Fruit fly (Drosophila melanogaster) whole organism, embryonic: ENCODE data around the gene CG43293.

Experiments
- BEAF-32 ChIP-seq: fragments of 200-800 bp; sonication (Bioruptor generic); optimal IDR thresholded peaks from 3 replicates; lab custom pipeline; 2017; ENCODE audit warnings: missing biosample characterization, missing genetic modification characterization, mild to moderate bottlenecking, moderate library complexity, missing genetic modification reagents
- Bteb2 ChIP-seq: fragments of 200-800 bp; sonication (Bioruptor generic); optimal IDR thresholded peaks from 2 replicates; lab custom pipeline; 2016; ENCODE audit warnings: missing biosample characterization, missing genetic modification characterization
- C15 ChIP-seq: fragments of 200-800 bp; sonication (Bioruptor generic); IDR thresholded peaks from 3 replicates; pipeline ENCODE4 v1.3.6; 2022; ENCODE audit warnings: missing biosample characterization, missing genetic modification characterization
- CG11093 ChIP-seq: fragments of 200-800 bp; sonication (Bioruptor generic); IDR thresholded peaks from 3 replicates; pipeline ENCODE4 v1.3.6; 2022; ENCODE audit warnings: missing biosample characterization, missing genetic modification characterization
- CG11695 ChIP-seq: fragments of 200-800 bp; sonication (Bioruptor generic); IDR thresholded peaks from 3 replicates; pipeline ENCODE4 v1.3.6; 2022; ENCODE audit warnings: missing biosample characterization, missing genetic modification characterization
- CG11696 ChIP-seq: fragments of 200-800 bp; sonication (Bioruptor generic); IDR thresholded peaks from 2 replicates; pipeline ENCODE4 v1.3.6; 2022; ENCODE audit warnings: missing biosample characterization, missing genetic modification characterization
- CG12659 ChIP-seq: fragments of 200-800 bp; sonication (Bioruptor generic); optimal IDR thresholded peaks from 3 replicates; lab custom pipeline; 2017; ENCODE audit warnings: mild to moderate bottlenecking, missing biosample characterization, missing genetic modification reagents, missing genetic modification characterization
- CG14050 ChIP-seq: fragments of 200-800 bp; sonication (Bioruptor generic); IDR thresholded peaks from 3 replicates; pipeline ENCODE4 v1.3.6; 2022; ENCODE audit warnings: missing biosample characterization, missing genetic modification characterization
- CG16813 ChIP-seq: fragments of 200-800 bp; sonication (Bioruptor generic); IDR thresholded peaks from 3 replicates; pipeline ENCODE4 v1.3.6; 2022; ENCODE audit warnings: missing biosample characterization, missing genetic modification characterization; ENCODE audit not compliant: partially characterized antibody
- CG17359 ChIP-seq: fragments of 200-800 bp; sonication (Bioruptor generic); optimal IDR thresholded peaks from 3 replicates; lab custom pipeline; 2018; ENCODE audit warnings: missing biosample characterization, mild to moderate bottlenecking, missing genetic modification characterization, moderate library complexity
- CG17568 ChIP-seq: fragments of 200-800 bp; sonication (Bioruptor generic); optimal IDR thresholded peaks from 2 replicates; lab custom pipeline; 2018; ENCODE audit warnings: missing biosample characterization, mild to moderate bottlenecking, missing genetic modification characterization, moderate library complexity
- CG18599 ChIP-seq: fragments of 200-800 bp; sonication (Bioruptor generic); optimal IDR thresholded peaks from 3 replicates; lab custom pipeline; 2017; ENCODE audit warnings: missing biosample characterization, missing genetic modification characterization, mild to moderate bottlenecking, moderate library complexity, missing genetic modification reagents
- CG4424 ChIP-seq: fragments of 200-800 bp; sonication (Bioruptor generic); optimal IDR thresholded peaks from 3 replicates; lab custom pipeline; 2016; ENCODE audit warnings: missing biosample characterization, missing genetic modification characterization
- CG7928 ChIP-seq: fragments of 200-800 bp; sonication (Bioruptor generic); optimal IDR thresholded peaks from 2 replicates; lab custom pipeline; 2017; ENCODE audit warnings: missing biosample characterization, mild to moderate bottlenecking, missing genetic modification characterization
- CG8281 ChIP-seq: fragments of 200-800 bp; sonication (Bioruptor generic); optimal IDR thresholded peaks from 2 replicates; lab custom pipeline; 2018; ENCODE audit warnings: missing biosample characterization, mild to moderate bottlenecking, missing genetic modification characterization, moderate library complexity
- CG8388 ChIP-seq: fragments of 200-800 bp; sonication (Bioruptor generic); optimal IDR thresholded peaks from 2 replicates; lab custom pipeline; 2019; ENCODE audit warnings: missing biosample characterization, mild to moderate bottlenecking, missing genetic modification characterization, moderate library complexity
- CHES-1-like ChIP-seq: fragments of 200-800 bp; sonication (Bioruptor generic); optimal IDR thresholded peaks from 2 replicates; lab custom pipeline; 2016; ENCODE audit warnings: missing biosample characterization, missing genetic modification characterization
- Dek ChIP-seq: fragments of 200-800 bp; sonication (Bioruptor generic); optimal IDR thresholded peaks from 3 replicates; lab custom pipeline; 2019; ENCODE audit warnings: missing biosample characterization, mild to moderate bottlenecking, missing genetic modification characterization, moderate library complexity
- Dref ChIP-seq: fragments of 200-800 bp; sonication (Bioruptor generic); IDR thresholded peaks from 2 replicates; pipeline ENCODE4 v1.3.6; 2022; ENCODE audit warnings: missing biosample characterization, missing genetic modification characterization
- E2f1 ChIP-seq: fragments of 200-800 bp; sonication (Bioruptor generic); IDR thresholded peaks from 2 replicates; pipeline ENCODE4 v1.3.6; 2022; ENCODE audit warnings: missing biosample characterization, missing genetic modification characterization
- Fer3 ChIP-seq: fragments of 200-800 bp; sonication (Bioruptor generic); optimal IDR thresholded peaks from 2 replicates; lab custom pipeline; 2018; ENCODE audit warnings: missing biosample characterization, mild to moderate bottlenecking, missing genetic modification characterization, moderate library complexity
- GATAe ChIP-seq: fragments of 200-800 bp; sonication (Bioruptor generic); conservative IDR thresholded peaks from 2 replicates; pipeline ENCODE4 v1.3.6; 2022; ENCODE audit warnings: missing biosample characterization, missing genetic modification characterization
- Gsc ChIP-seq: fragments of 200-800 bp; sonication (Bioruptor generic); IDR thresholded peaks from 2 replicates; pipeline ENCODE4 v1.3.6; 2022; ENCODE audit warnings: missing biosample characterization, missing genetic modification characterization
- Meics ChIP-seq: fragments of 200-800 bp; sonication (Bioruptor generic); optimal IDR thresholded peaks from 2 replicates; lab custom pipeline; 2017; ENCODE audit warnings: missing biosample characterization, mild to moderate bottlenecking, missing genetic modification characterization
- Rfx ChIP-seq: fragments of 200-800 bp; sonication (Bioruptor generic); IDR thresholded peaks from 2 replicates; pipeline ENCODE4 v1.3.6; 2022; ENCODE audit warnings: missing biosample characterization, missing genetic modification characterization
- bcd ChIP-seq: fragments of 200-800 bp; sonication (Bioruptor generic); optimal IDR thresholded peaks from 2 replicates; lab custom pipeline; 2017; ENCODE audit warnings: missing biosample characterization, mild to moderate bottlenecking, missing genetic modification characterization
- cg ChIP-seq: fragments of 200-800 bp; sonication (Bioruptor generic); optimal IDR thresholded peaks from 3 replicates; lab custom pipeline; 2019; ENCODE audit warnings: missing biosample characterization, mild to moderate bottlenecking, missing genetic modification characterization, moderate library complexity
- dan ChIP-seq: fragments of 200-800 bp; sonication (Bioruptor generic); IDR thresholded peaks from 2 replicates; pipeline ENCODE4 v1.3.6; 2022; ENCODE audit warnings: missing biosample characterization, missing genetic modification characterization
- exex ChIP-seq: fragments of 200-800 bp; sonication (Bioruptor generic); optimal IDR thresholded peaks from 4 replicates; lab custom pipeline; 2018; ENCODE audit warnings: missing biosample characterization, mild to moderate bottlenecking, missing genetic modification characterization, moderate library complexity
- fd3F ChIP-seq: fragments of 200-800 bp; sonication (Bioruptor generic); optimal IDR thresholded peaks from 2 replicates; lab custom pipeline; 2018; ENCODE audit warnings: missing biosample characterization, mild to moderate bottlenecking, missing genetic modification characterization, moderate library complexity
- fd96Cb ChIP-seq: fragments of 200-800 bp; sonication (Bioruptor generic); optimal IDR thresholded peaks from 2 replicates; lab custom pipeline; 2018; ENCODE audit warnings: missing biosample characterization, mild to moderate bottlenecking, missing genetic modification characterization, moderate library complexity
- gcm ChIP-seq: fragments of 200-800 bp; sonication (Bioruptor generic); optimal IDR thresholded peaks from 2 replicates; lab custom pipeline; 2019; ENCODE audit warnings: missing biosample characterization, mild to moderate bottlenecking, missing genetic modification characterization, moderate library complexity
- jigr1 ChIP-seq: fragments of 200-800 bp; sonication (Bioruptor generic); IDR thresholded peaks from 3 replicates; pipeline ENCODE4 v1.3.6; 2022; ENCODE audit warnings: missing biosample characterization, missing genetic modification characterization
- lab ChIP-seq: fragments of 200-800 bp; sonication (Bioruptor generic); optimal IDR thresholded peaks from 3 replicates; lab custom pipeline; 2017; ENCODE audit warnings: missing biosample characterization, missing genetic modification characterization, mild to moderate bottlenecking, moderate library complexity, missing genetic modification reagents
- lbe ChIP-seq: fragments of 200-800 bp; sonication (Bioruptor generic); optimal IDR thresholded peaks from 2 replicates; lab custom pipeline; 2016; ENCODE audit warnings: missing biosample characterization, mild to moderate bottlenecking, missing genetic modification characterization
- mam ChIP-seq: fragments of 200-800 bp; sonication (Bioruptor generic); optimal IDR thresholded peaks from 3 replicates; lab custom pipeline; 2016; ENCODE audit warnings: missing biosample characterization, missing genetic modification characterization
- nerfin-1 ChIP-seq: fragments of 200-800 bp; sonication (Bioruptor generic); optimal IDR thresholded peaks from 3 replicates; lab custom pipeline; 2019; ENCODE audit warnings: missing biosample characterization, mild to moderate bottlenecking, missing genetic modification characterization, moderate library complexity
- nmo ChIP-seq: fragments of 200-800 bp; sonication (Bioruptor generic); optimal IDR thresholded peaks from 2 replicates; lab custom pipeline; 2018; ENCODE audit warnings: missing biosample characterization, mild to moderate bottlenecking, missing genetic modification characterization, moderate library complexity
- phol ChIP-seq: fragments of 200-800 bp; sonication (Bioruptor generic); optimal IDR thresholded peaks from 3 replicates; lab custom pipeline; 2018; ENCODE audit warnings: missing biosample characterization, mild to moderate bottlenecking, missing genetic modification characterization, moderate library complexity
- schlank ChIP-seq: fragments of 200-800 bp; sonication (Bioruptor generic); optimal IDR thresholded peaks from 2 replicates; lab custom pipeline; 2018; ENCODE audit warnings: missing biosample characterization, mild to moderate bottlenecking, missing genetic modification characterization
- shn ChIP-seq: fragments of 200-800 bp; sonication (Bioruptor generic); optimal IDR thresholded peaks from 3 replicates; lab custom pipeline; 2016; ENCODE audit warnings: missing biosample characterization, missing genetic modification characterization
- slbo ChIP-seq: fragments of 200-800 bp; sonication (Bioruptor generic); IDR thresholded peaks from 2 replicates; pipeline ENCODE4 v1.3.6; 2022; ENCODE audit warnings: missing biosample characterization, missing genetic modification characterization
- slp2 ChIP-seq: fragments of 200-800 bp; sonication (Bioruptor generic); optimal IDR thresholded peaks from 2 replicates; lab custom pipeline; 2016; ENCODE audit warnings: missing biosample characterization, missing genetic modification characterization
- sqz ChIP-seq: fragments of 200-800 bp; sonication (Bioruptor generic); optimal IDR thresholded peaks from 3 replicates; lab custom pipeline; 2018; ENCODE audit warnings: missing biosample characterization, mild to moderate bottlenecking, missing genetic modification characterization
- sr ChIP-seq: fragments of 200-800 bp; sonication (Bioruptor generic); IDR thresholded peaks from 3 replicates; pipeline ENCODE4 v1.3.6; 2022; ENCODE audit warnings: missing biosample characterization, missing genetic modification characterization
- tna ChIP-seq: fragments of 200-800 bp; sonication (Bioruptor generic); IDR thresholded peaks from 2 replicates; pipeline ENCODE4 v1.3.6; 2022; ENCODE audit warnings: missing biosample characterization, missing genetic modification characterization; ENCODE audit not compliant: partially characterized antibody
- unpg ChIP-seq: fragments of 200-800 bp; sonication (Bioruptor generic); optimal IDR thresholded peaks from 3 replicates; lab custom pipeline; 2018; ENCODE audit warnings: missing biosample characterization, mild to moderate bottlenecking, missing genetic modification characterization, moderate library complexity
- vvl ChIP-seq: fragments of 200-800 bp; sonication (Bioruptor generic); IDR thresholded peaks from 2 replicates; pipeline ENCODE4 v1.3.6; 2022; ENCODE audit warnings: missing biosample characterization, missing genetic modification characterization
- zf30C ChIP-seq: fragments of 200-800 bp; sonication (Bioruptor generic); optimal IDR thresholded peaks from 3 replicates; lab custom pipeline; 2018; ENCODE audit warnings: missing biosample characterization, mild to moderate bottlenecking, missing genetic modification characterization
- zfh1 ChIP-seq: fragments of 200-800 bp; sonication (Bioruptor generic); IDR thresholded peaks from 3 replicates; pipeline ENCODE4 v1.3.6; 2022; ENCODE audit warnings: missing biosample characterization, missing genetic modification characterization

CG43293 gene

DNA sequence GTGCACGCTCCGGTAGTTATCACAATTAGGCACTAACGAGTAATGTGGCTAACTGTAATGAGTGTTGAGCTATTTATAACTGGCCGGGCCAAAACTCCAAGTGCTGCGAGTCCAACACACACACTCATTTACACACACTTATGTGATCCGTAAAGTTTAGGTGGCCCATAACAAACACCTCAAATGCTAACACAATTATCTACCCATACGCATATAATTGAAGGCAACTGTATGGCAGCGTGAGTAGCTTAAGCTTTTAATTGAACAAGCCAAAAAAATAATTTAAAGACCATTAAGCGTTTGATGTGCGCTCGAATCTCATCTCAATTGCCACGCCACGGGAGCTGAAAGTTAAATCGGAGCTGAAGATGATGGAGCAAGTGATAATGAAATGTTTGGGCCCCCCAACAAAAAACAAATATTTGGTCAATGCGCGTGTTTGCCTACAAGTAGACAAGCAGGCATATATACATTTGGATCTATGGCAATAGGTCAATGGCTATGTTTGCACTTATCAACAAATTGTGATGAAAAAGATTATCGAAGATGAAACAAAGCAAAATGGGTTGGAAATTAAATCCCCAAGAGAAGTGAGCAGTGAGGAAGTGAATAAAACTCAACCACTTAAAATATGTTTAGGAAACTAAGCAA is 44.9 kb upstream of the CG43293 start, which contains the start of gene Cpr65Av (continued):
- no peak for TF ChIP-seq zfh1 (GFP tag; lab: Robert Waterston, UW)
- TF ChIP-seq CG8388 (GFP tag; lab: Kevin White, UChicago) = no peak
- TF ChIP-seq Fer3 (tag; lab: Kevin White, UChicago) = no peak
- peak; percentile 40 for TF ChIP-seq CG17359 (tag; lab: Kevin White, UChicago)
- no peak for TF ChIP-seq slbo (GFP tag; lab: Robert Waterston, UW)
- TF ChIP-seq jigr1 = no peak
- no peak for TF ChIP-seq CG8281 (tag; lab: Kevin White, UChicago)
- no peak for TF ChIP-seq zf30C (GFP tag; lab: Kevin White, UChicago)
- TF ChIP-seq BEAF-32 (GFP tag; lab: Kevin White, UChicago) = no peak
- no peak for TF ChIP-seq cg (GFP tag; lab: Kevin White, UChicago)
- no peak for TF ChIP-seq CG11696 (GFP tag; lab: Robert Waterston, UW)
- TF ChIP-seq Dref = no peak
- TF ChIP-seq unpg (GFP tag; lab: Kevin White, UChicago) = peak; percentile 24
- TF ChIP-seq nerfin-1 = no peak
- no peak for TF ChIP-seq CG16813 (GFP tag; lab: Robert Waterston, UW)
- no peak for TF ChIP-seq CG4424 (GFP tag; lab: Kevin White, UChicago)
- TF ChIP-seq phol = no peak
- TF ChIP-seq sqz (GFP tag; lab: Kevin White, UChicago) = peak; percentile 43
- peak; percentile 2 for TF ChIP-seq CG18599 (GFP tag; lab: Kevin White, UChicago)
- TF ChIP-seq CG12659 (GFP tag; lab: Kevin White, UChicago) = no peak
- TF ChIP-seq E2f1 (GFP tag; lab: Robert Waterston, UW) = no peak
- no peak for TF ChIP-seq shn (GFP tag; lab: Kevin White, UChicago)
- no peak for TF ChIP-seq bcd (GFP tag; lab: Kevin White, UChicago)
- no peak for TF ChIP-seq dan (GFP tag; lab: Robert Waterston, UW)
- no peak for TF ChIP-seq CG7928
- TF ChIP-seq exex (tag; lab: Kevin White, UChicago) = no peak
- no peak for TF ChIP-seq tna (GFP tag; lab: Robert Waterston, UW)
- TF ChIP-seq GATAe (GFP tag; lab: Robert Waterston, UW) = no peak
- TF ChIP-seq CG11093 (GFP tag; lab: Robert Waterston, UW) = no peak
- peak; percentile 29; the same call in 1 of the 3 replicates for TF ChIP-seq CG14050 (GFP tag; lab: Robert Waterston, UW)
- no peak for TF ChIP-seq Meics (GFP tag; lab: Kevin White, UChicago)
- no peak for TF ChIP-seq C15
- TF ChIP-seq fd3F (GFP tag; lab: Kevin White, UChicago) = no peak
- TF ChIP-seq CHES-1-like (GFP tag; lab: Kevin White, UChicago) = no peak
- no peak for TF ChIP-seq vvl
- TF ChIP-seq CG17568 (GFP tag; lab: Kevin White, UChicago) = no peak
- TF ChIP-seq Gsc (GFP tag; lab: Robert Waterston, UW) = no peak
- TF ChIP-seq Dek (tag; lab: Kevin White, UChicago) = no peak
- TF ChIP-seq fd96Cb (tag; lab: Kevin White, UChicago) = no peak
- TF ChIP-seq Bteb2 (GFP tag; lab: Kevin White, UChicago) = no peak
- no peak for TF ChIP-seq mam
- no peak for TF ChIP-seq CG11695
- no peak for TF ChIP-seq slp2 (GFP tag; lab: Kevin White, UChicago)
- TF ChIP-seq gcm (GFP tag; lab: Kevin White, UChicago) = no peak
- TF ChIP-seq nmo (GFP tag; lab: Kevin White, UChicago) = no peak
- no peak for TF ChIP-seq lbe
- peak; percentile 25 for TF ChIP-seq lab (GFP tag; lab: Kevin White, UChicago)
- no peak for TF ChIP-seq Rfx (GFP tag; lab: Robert Waterston, UW)
- TF ChIP-seq schlank = no peak
- TF ChIP-seq sr (GFP tag; lab: Robert Waterston, UW) = 0 out of 3 replicates have a peak, but pooled peaks have one; percentile 24
